Fruit fly (Drosophila melanogaster): Measurements from ENCODE around the gene CG7304.

DNA sequence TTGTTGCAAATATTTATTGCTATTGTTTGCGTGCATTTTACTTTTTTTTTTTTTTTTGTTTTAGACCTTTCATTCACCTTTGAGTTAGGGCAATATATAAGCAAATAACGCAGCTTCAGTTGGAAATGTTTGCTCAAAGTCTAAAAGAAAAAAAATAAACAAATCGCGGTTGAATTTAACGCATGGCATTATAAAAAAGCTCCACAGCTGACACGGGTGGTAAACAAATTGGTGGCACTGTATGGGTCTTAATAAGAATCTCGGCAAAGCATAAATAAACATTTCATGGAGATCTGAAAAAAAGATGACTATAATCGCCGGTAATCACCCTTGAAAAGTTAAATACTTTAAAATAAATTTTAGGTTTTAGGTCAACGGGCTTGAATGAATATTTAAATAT lies 14.9 kb downstream of the CG7304 start:
- TF ChIP-seq Hr78 (GFP tag; optimal IDR thresholded peaks at IDR 0.05) (no peak), Hnf4 (GFP tag; optimal IDR thresholded peaks at IDR 0.05) (no peak), br (GFP tag; optimal IDR thresholded peaks at IDR 0.05) (no peak), pan (optimal IDR thresholded peaks at IDR 0.05) (no peak), fru (GFP tag; optimal IDR thresholded peaks at IDR 0.05) (no peak), Dfd (GFP tag; optimal IDR thresholded peaks at IDR 0.05) (no peak), h (GFP tag; optimal IDR thresholded peaks at IDR 0.05) (no peak), psq (GFP tag; optimal IDR thresholded peaks at IDR 0.05) (no peak), Myc (optimal IDR thresholded peaks at IDR 0.05) (no peak)

Measured in whole organism, wandering third instar larva.